Worm (Caenorhabditis elegans): Measurements from ENCODE around the gene srw-124.

- TF ChIP-seq lin-13 (GFP tag; optimal IDR thresholded peaks at IDR 0.05) (no peak), lsy-2 (tag; optimal IDR thresholded peaks at IDR 0.05) (no peak)
These were observed 47.9 kb downstream of the srw-124 start, which contains the start of gene asp-8 for ce11 chrV:3024274-3024673.

Data from whole organism, L4 larva.